Worm (Caenorhabditis elegans): ENCODE data around the gene F55G7.1.

DNA sequence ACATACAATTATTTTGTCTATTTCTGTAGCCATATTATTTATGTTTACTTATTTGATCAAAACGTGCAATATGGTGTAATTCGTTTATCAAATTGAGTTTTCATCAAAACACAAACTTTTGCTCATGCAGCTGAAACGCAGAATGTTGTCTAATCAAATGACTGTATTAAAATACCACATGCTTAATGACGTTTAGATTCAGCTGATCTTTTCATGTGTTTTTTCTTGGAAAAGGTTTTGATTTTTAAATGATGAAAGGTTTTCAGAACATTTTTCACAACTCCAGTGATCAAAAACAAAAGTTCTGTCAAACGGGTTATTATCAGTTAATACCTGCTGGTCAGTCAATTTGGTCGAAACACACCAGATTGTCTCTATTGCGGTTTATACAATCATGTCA lies 49.0 kb upstream of the F55G7.1 start, which contains the start of gene Y62H9A.1:
- no peak for TF ChIP-seq snu-23 (GFP tag; optimal IDR thresholded peaks at IDR 0.05)
- no peak for TF ChIP-seq vab-15 (tag; optimal IDR thresholded peaks at IDR 0.05)
- no peak for TF ChIP-seq egl-27 (tag; optimal IDR thresholded peaks at IDR 0.05)

Data from whole organism, L1 larva.